Fruit fly (Drosophila melanogaster) whole organism, embryonic: Measurements from ENCODE around the gene CG31908.

Experiments
- Atf3 ChIP-seq: fragments of 200-800 bp; sonication (Bioruptor generic); optimal IDR thresholded peaks from 3 replicates; lab custom pipeline; 2016; ENCODE audit warnings: missing biosample characterization, missing genetic modification characterization
- Atf6 ChIP-seq: fragments of 200-800 bp; sonication (Bioruptor generic); IDR thresholded peaks from 2 replicates; pipeline ENCODE4 v1.3.6; 2022; ENCODE audit warnings: missing biosample characterization, missing genetic modification characterization
- BtbVII ChIP-seq: fragments of 200-800 bp; sonication (Bioruptor generic); optimal IDR thresholded peaks from 3 replicates; lab custom pipeline; 2017; ENCODE audit warnings: missing biosample characterization, mild to moderate bottlenecking, missing genetic modification characterization
- CG10462 ChIP-seq: fragments of 200-800 bp; sonication (Bioruptor generic); optimal IDR thresholded peaks from 2 replicates; lab custom pipeline; 2016; ENCODE audit warnings: missing biosample characterization, missing genetic modification characterization
- CG10543 ChIP-seq: fragments of 200-800 bp; sonication (Bioruptor generic); optimal IDR thresholded peaks from 3 replicates; lab custom pipeline; 2017; ENCODE audit warnings: missing biosample characterization, mild to moderate bottlenecking, missing genetic modification characterization, moderate library complexity
- CG13287 ChIP-seq: fragments of 200-800 bp; sonication (Bioruptor generic); IDR thresholded peaks from 2 replicates; pipeline ENCODE4 v1.3.6; 2022; ENCODE audit warnings: missing biosample characterization, missing genetic modification characterization; ENCODE audit not compliant: partially characterized antibody
- CG1603 ChIP-seq: fragments of 200-800 bp; sonication (Bioruptor generic); optimal IDR thresholded peaks from 2 replicates; lab custom pipeline; 2019; ENCODE audit warnings: missing biosample characterization, mild to moderate bottlenecking, missing genetic modification characterization, moderate library complexity
- CG17359 ChIP-seq: fragments of 200-800 bp; sonication (Bioruptor generic); optimal IDR thresholded peaks from 3 replicates; lab custom pipeline; 2018; ENCODE audit warnings: missing biosample characterization, mild to moderate bottlenecking, missing genetic modification characterization, moderate library complexity
- CG17361 ChIP-seq: fragments of 200-800 bp; sonication (Bioruptor generic); IDR thresholded peaks from 3 replicates; pipeline ENCODE4 v1.3.6; 2022; ENCODE audit warnings: missing biosample characterization, missing genetic modification characterization
- CG17385 ChIP-seq: fragments of 200-800 bp; sonication (Bioruptor generic); optimal IDR thresholded peaks from 3 replicates; lab custom pipeline; 2018; ENCODE audit warnings: missing biosample characterization, mild to moderate bottlenecking, missing genetic modification characterization
- CG5245 ChIP-seq: fragments of 200-800 bp; sonication (Bioruptor generic); optimal IDR thresholded peaks from 3 replicates; lab custom pipeline; 2016; ENCODE audit warnings: missing biosample characterization, missing genetic modification characterization
- CG7987 ChIP-seq: fragments of 200-800 bp; sonication (Bioruptor generic); optimal IDR thresholded peaks from 2 replicates; lab custom pipeline; 2018; ENCODE audit warnings: missing biosample characterization, mild to moderate bottlenecking, missing genetic modification characterization, moderate library complexity
- CG9609 ChIP-seq: fragments of 200-800 bp; sonication (Bioruptor generic); optimal IDR thresholded peaks from 3 replicates; lab custom pipeline; 2016; ENCODE audit warnings: missing biosample characterization, missing genetic modification characterization
- Chrac-16 ChIP-seq: fragments of 200-800 bp; sonication (Bioruptor generic); optimal IDR thresholded peaks from 3 replicates; lab custom pipeline; 2016; ENCODE audit warnings: missing biosample characterization, missing genetic modification characterization
- Deaf1 ChIP-seq: fragments of 200-800 bp; optimal IDR thresholded peaks from 3 replicates; lab custom pipeline; 2019; ENCODE audit warnings: missing biosample characterization, mild to moderate bottlenecking, missing genetic modification characterization, moderate library complexity
- Dll ChIP-seq: fragments of 200-800 bp; sonication (Bioruptor generic); IDR thresholded peaks from 4 replicates; pipeline ENCODE4 v1.3.6; 2022; ENCODE audit warnings: missing biosample characterization, missing genetic modification characterization; ENCODE audit not compliant: partially characterized antibody
- Hand ChIP-seq: fragments of 200-800 bp; sonication (Bioruptor generic); optimal IDR thresholded peaks from 2 replicates; lab custom pipeline; 2017; ENCODE audit warnings: mild to moderate bottlenecking, missing biosample characterization, missing genetic modification reagents, missing genetic modification characterization
- MESR4 ChIP-seq: fragments of 200-800 bp; sonication (Bioruptor generic); optimal IDR thresholded peaks from 2 replicates; lab custom pipeline; 2018; ENCODE audit warnings: missing biosample characterization, mild to moderate bottlenecking, missing genetic modification characterization, moderate library complexity
- NFAT ChIP-seq: fragments of 200-800 bp; sonication (Bioruptor generic); IDR thresholded peaks from 2 replicates; pipeline ENCODE4 v1.3.6; 2022; ENCODE audit warnings: missing biosample characterization, missing genetic modification characterization
- Nf-YA ChIP-seq: fragments of 200-800 bp; sonication (Bioruptor generic); IDR thresholded peaks from 2 replicates; pipeline ENCODE4 v1.3.6; 2022; ENCODE audit warnings: missing biosample characterization, missing genetic modification characterization
- Opbp ChIP-seq: fragments of 200-800 bp; sonication (Bioruptor generic); IDR thresholded peaks from 3 replicates; pipeline ENCODE4 v1.3.6; 2022; ENCODE audit warnings: missing biosample characterization, missing genetic modification characterization; ENCODE audit not compliant: partially characterized antibody
- Ptx1 ChIP-seq: fragments of 200-800 bp; sonication (Bioruptor generic); IDR thresholded peaks from 2 replicates; pipeline ENCODE4 v1.3.6; 2022; ENCODE audit warnings: missing biosample characterization, missing genetic modification characterization
- Rfx ChIP-seq: fragments of 200-800 bp; sonication (Bioruptor generic); IDR thresholded peaks from 2 replicates; pipeline ENCODE4 v1.3.6; 2022; ENCODE audit warnings: missing biosample characterization, missing genetic modification characterization
- Scr ChIP-seq: fragments of 200-800 bp; sonication (Bioruptor generic); IDR thresholded peaks from 2 replicates; pipeline ENCODE4 v1.3.6; 2022; ENCODE audit warnings: missing biosample characterization, missing genetic modification characterization; ENCODE audit not compliant: partially characterized antibody
- Trl ChIP-seq, 3 experiments: fragments of >200 bp in 2 of 3; fragments of 200-800 bp in 1 of 3; sonication (Bioruptor generic) in 1 of 3; optimal IDR thresholded peaks; 2 replicates in 1 of 3; 3 replicates in 2 of 3; lab custom pipeline; 2016 to 2017; ENCODE audit warnings: missing biosample characterization in 1 of 3, missing genetic modification characterization in 1 of 3
- ash1 ChIP-seq: fragments of 200-800 bp; sonication (Bioruptor generic); optimal IDR thresholded peaks from 2 replicates; lab custom pipeline; 2018; ENCODE audit warnings: missing biosample characterization, mild to moderate bottlenecking, missing genetic modification characterization
- ato ChIP-seq: fragments of 200-800 bp; sonication (Bioruptor generic); IDR thresholded peaks from 2 replicates; pipeline ENCODE4 v1.3.6; 2022; ENCODE audit warnings: missing biosample characterization, missing genetic modification characterization; ENCODE audit not compliant: partially characterized antibody
- caup ChIP-seq: fragments of 200-800 bp; sonication (Bioruptor generic); optimal IDR thresholded peaks from 3 replicates; lab custom pipeline; 2017; ENCODE audit warnings: missing biosample characterization, mild to moderate bottlenecking, missing genetic modification characterization, moderate library complexity; ENCODE audit not compliant: severe bottlenecking
- ci ChIP-seq: fragments of 200-800 bp; sonication (Bioruptor generic); IDR thresholded peaks from 3 replicates; pipeline ENCODE4 v1.3.6; 2022; ENCODE audit warnings: missing biosample characterization, missing genetic modification characterization
- dmrt11E ChIP-seq: fragments of 200-800 bp; sonication (Bioruptor generic); optimal IDR thresholded peaks from 3 replicates; lab custom pipeline; 2018; ENCODE audit warnings: missing biosample characterization, mild to moderate bottlenecking, missing genetic modification characterization, moderate library complexity
- exex ChIP-seq: fragments of 200-800 bp; sonication (Bioruptor generic); optimal IDR thresholded peaks from 4 replicates; lab custom pipeline; 2018; ENCODE audit warnings: missing biosample characterization, mild to moderate bottlenecking, missing genetic modification characterization, moderate library complexity
- grn ChIP-seq: fragments of 200-800 bp; sonication (Bioruptor generic); optimal IDR thresholded peaks from 3 replicates; lab custom pipeline; 2017; ENCODE audit warnings: missing biosample characterization, missing genetic modification characterization
- hkb ChIP-seq, 2 experiments: fragments of 200-800 bp in 1 of 2; fragments of >200 bp in 1 of 2; sonication (Bioruptor generic) in 1 of 2; IDR thresholded peaks in 1 of 2; optimal IDR thresholded peaks in 1 of 2; 2 replicates each; pipeline versions ENCODE4 v1.3.6 to Lab custom; 2017 to 2022; ENCODE audit warnings: missing biosample characterization in 1 of 2, missing genetic modification characterization in 1 of 2
- kah ChIP-seq: fragments of 200-800 bp; sonication (Bioruptor generic); optimal IDR thresholded peaks from 2 replicates; lab custom pipeline; 2018; ENCODE audit warnings: missing biosample characterization, mild to moderate bottlenecking, missing genetic modification characterization
- lbe ChIP-seq: fragments of 200-800 bp; sonication (Bioruptor generic); optimal IDR thresholded peaks from 2 replicates; lab custom pipeline; 2016; ENCODE audit warnings: missing biosample characterization, mild to moderate bottlenecking, missing genetic modification characterization
- otp ChIP-seq: fragments of 200-800 bp; sonication (Bioruptor generic); IDR thresholded peaks from 3 replicates; pipeline ENCODE4, ENCODE4 v1.3.6; 2022; ENCODE audit warnings: missing biosample characterization, missing genetic modification characterization
- prd ChIP-seq, 3 experiments: fragments of >200 bp in 2 of 3; fragments of 200-800 bp in 1 of 3; sonication (Bioruptor generic) in 1 of 3; optimal IDR thresholded peaks in 2 of 3; IDR thresholded peaks in 1 of 3; 2 replicates in 2 of 3; 3 replicates in 1 of 3; pipeline versions ENCODE4 v1.3.6 to Lab custom; 2017 to 2022; ENCODE audit warnings: missing biosample characterization in 1 of 3, missing genetic modification characterization in 1 of 3
- pum ChIP-seq: fragments of 200-800 bp; sonication (Bioruptor generic); optimal IDR thresholded peaks from 2 replicates; lab custom pipeline; 2016; ENCODE audit warnings: missing biosample characterization, missing genetic modification characterization
- rib ChIP-seq: fragments of 200-800 bp; sonication (Bioruptor generic); IDR thresholded peaks from 2 replicates; pipeline ENCODE4 v1.3.6; 2022; ENCODE audit warnings: missing biosample characterization, missing genetic modification characterization
- sd ChIP-seq: fragments of 200-800 bp; sonication (Bioruptor generic); optimal IDR thresholded peaks from 3 replicates; lab custom pipeline; 2018; ENCODE audit warnings: missing biosample characterization, mild to moderate bottlenecking, missing genetic modification characterization, moderate library complexity
- shn ChIP-seq: fragments of 200-800 bp; sonication (Bioruptor generic); optimal IDR thresholded peaks from 3 replicates; lab custom pipeline; 2016; ENCODE audit warnings: missing biosample characterization, missing genetic modification characterization
- sna ChIP-seq: fragments of 200-800 bp; sonication (Bioruptor generic); IDR thresholded peaks from 2 replicates; pipeline ENCODE4 v1.3.6; 2022; ENCODE audit warnings: missing biosample characterization, missing genetic modification characterization; ENCODE audit not compliant: partially characterized antibody
- sob ChIP-seq: fragments of 200-800 bp; sonication (Bioruptor generic); IDR thresholded peaks from 2 replicates; pipeline ENCODE4 v1.3.6; 2022; ENCODE audit warnings: missing biosample characterization, missing genetic modification characterization
- tx ChIP-seq: fragments of 200-800 bp; sonication (Bioruptor generic); optimal IDR thresholded peaks from 2 replicates; lab custom pipeline; 2016; ENCODE audit warnings: missing biosample characterization, missing genetic modification characterization
- unpg ChIP-seq: fragments of 200-800 bp; sonication (Bioruptor generic); optimal IDR thresholded peaks from 3 replicates; lab custom pipeline; 2018; ENCODE audit warnings: missing biosample characterization, mild to moderate bottlenecking, missing genetic modification characterization, moderate library complexity
- wek ChIP-seq: fragments of 200-800 bp; sonication (Bioruptor generic); optimal IDR thresholded peaks from 3 replicates; lab custom pipeline; 2018; ENCODE audit warnings: missing biosample characterization, mild to moderate bottlenecking, missing genetic modification characterization, moderate library complexity

CG31908 gene

dm6 chr2L:7049009-7049647 lies 21.9 kb upstream of the CG31908 start (continued):
- TF ChIP-seq Chrac-16 (GFP tag; lab: Kevin White, UChicago), result no peak
- peak; percentile 95 for TF ChIP-seq CG17385 (GFP tag; lab: Kevin White, UChicago)
- peak; percentile 40; the same call in 1 of the 2 replicates for TF ChIP-seq Ptx1 (GFP tag; lab: Robert Waterston, UW)
- peak; percentile 51 for TF ChIP-seq MESR4 (GFP tag; lab: Kevin White, UChicago)
- TF ChIP-seq otp (GFP tag; lab: Robert Waterston, UW), result no peak
- peak; percentile 4 for TF ChIP-seq tx (GFP tag; lab: Kevin White, UChicago)
- TF ChIP-seq Dll (GFP tag; lab: Robert Waterston, UW), result peak; percentile 82
- no peak for TF ChIP-seq prd (optimal IDR thresholded peaks at IDR 0.05; lab: Kevin White, UChicago)
- 0 out of 3 replicates have a peak, but pooled peaks have one; percentile 24 for TF ChIP-seq prd (GFP tag; IDR thresholded peaks at IDR 0.05; lab: Robert Waterston, UW)
- TF ChIP-seq Deaf1 (tag; lab: Kevin White, UChicago), result peak; percentile 40
- peak; percentile 95; the same call in 2 of the 3 replicates for TF ChIP-seq Opbp (GFP tag; lab: Robert Waterston, UW)
- 0 out of 2 replicates have a peak, but pooled peaks have one; percentile 18 for TF ChIP-seq rib (GFP tag; lab: Robert Waterston, UW)
- TF ChIP-seq CG17361 (GFP tag; lab: Robert Waterston, UW), result 0 out of 3 replicates have a peak, but pooled peaks have one; percentile 23
- peak; percentile 44 for TF ChIP-seq caup (GFP tag; lab: Kevin White, UChicago)
- no peak for TF ChIP-seq pum
- TF ChIP-seq Trl (optimal IDR thresholded peaks at IDR 0.05; lab: Kevin White, UChicago), result peak; percentile 81 to 84
- TF ChIP-seq Trl (GFP tag; optimal IDR thresholded peaks at IDR 0.05; lab: Kevin White, UChicago), result peak; percentile 60
- peak; percentile 15 for TF ChIP-seq dmrt11E (tag; lab: Kevin White, UChicago)
- peak; percentile 62; the same call in 2 of the 3 replicates for TF ChIP-seq ci
- TF ChIP-seq wek (GFP tag; lab: Kevin White, UChicago), result peak; percentile 46
- TF ChIP-seq ato (GFP tag; lab: Robert Waterston, UW), result peak; percentile 100
- peak; percentile 88 for TF ChIP-seq Scr (GFP tag; lab: Robert Waterston, UW)
- peak; percentile 67 for TF ChIP-seq lbe (GFP tag; lab: Kevin White, UChicago)
- no peak for TF ChIP-seq Atf3 (GFP tag; lab: Kevin White, UChicago)
- TF ChIP-seq NFAT (GFP tag; lab: Robert Waterston, UW), result peak; percentile 6; the same call in 1 of the 2 replicates
- peak; percentile 44; the same call in 1 of the 2 replicates for TF ChIP-seq sob
- TF ChIP-seq hkb (optimal IDR thresholded peaks at IDR 0.05; lab: Kevin White, UChicago), result peak; percentile 31
- peak; percentile 52; the same call in 1 of the 2 replicates for TF ChIP-seq hkb (GFP tag; IDR thresholded peaks at IDR 0.05; lab: Robert Waterston, UW)
- TF ChIP-seq CG5245, result peak; percentile 21
- peak; percentile 7 for TF ChIP-seq CG17359 (tag; lab: Kevin White, UChicago)
- no peak for TF ChIP-seq CG10462 (GFP tag; lab: Kevin White, UChicago)
- TF ChIP-seq unpg (GFP tag; lab: Kevin White, UChicago), result no peak
- TF ChIP-seq Nf-YA (GFP tag; lab: Robert Waterston, UW), result no peak
- peak; percentile 50 for TF ChIP-seq grn
- TF ChIP-seq sna (GFP tag; lab: Robert Waterston, UW), result peak; percentile 91
- peak; percentile 46 for TF ChIP-seq exex (tag; lab: Kevin White, UChicago)
- peak; percentile 2 for TF ChIP-seq CG10543 (GFP tag; lab: Kevin White, UChicago)
- TF ChIP-seq CG1603 (tag; lab: Kevin White, UChicago), result peak; percentile 8
- TF ChIP-seq CG7987, result peak; percentile 35
- no peak for TF ChIP-seq CG9609
- TF ChIP-seq ash1 (GFP tag; lab: Kevin White, UChicago), result peak; percentile 50
- TF ChIP-seq Atf6, result peak; percentile 53; the same call in 1 of the 2 replicates
- TF ChIP-seq kah (GFP tag; lab: Kevin White, UChicago), result no peak
- TF ChIP-seq Hand, result peak; percentile 4
- TF ChIP-seq Rfx (GFP tag; lab: Robert Waterston, UW), result peak; percentile 52
- peak; percentile 71 for TF ChIP-seq BtbVII (GFP tag; lab: Kevin White, UChicago)
- peak; percentile 84 for TF ChIP-seq CG13287 (GFP tag; lab: Robert Waterston, UW)
- peak; percentile 71 for TF ChIP-seq sd (tag; lab: Kevin White, UChicago)
- peak; percentile 45 for TF ChIP-seq shn
